Worm (Caenorhabditis elegans) whole organism, L3 larva: ENCODE measurements around the gene ints-7.

Source experiments
- ama-1 ChIP-seq: fragments of 150-350 bp; optimal IDR thresholded peaks from 2 replicates; lab custom pipeline; 2018
- ceh-16 ChIP-seq: sonication (generic microtip); optimal IDR thresholded peaks from 2 replicates; lab custom pipeline; 2017; ENCODE audit warnings: missing biosample characterization, missing genetic modification characterization
- egl-27 ChIP-seq: sonication (generic microtip); optimal IDR thresholded peaks from 4 replicates; lab custom pipeline; 2017; ENCODE audit warnings: missing biosample characterization, missing genetic modification reagents, missing genetic modification characterization
- fos-1 ChIP-seq: fragments of 150-350 bp; optimal IDR thresholded peaks from 2 replicates; lab custom pipeline; 2014; ENCODE audit warnings: missing biosample characterization, missing genetic modification characterization
- lin-15B ChIP-seq: fragments of 150-350 bp; optimal IDR thresholded peaks from 2 replicates; lab custom pipeline; 2014; ENCODE audit warnings: missing biosample characterization, missing genetic modification characterization
- mml-1 ChIP-seq: fragments of 150-350 bp; sonication (generic microtip); optimal IDR thresholded peaks from 3 replicates; lab custom pipeline; 2014; ENCODE audit warnings: missing biosample characterization, missing genetic modification characterization
- nhr-23 ChIP-seq: fragments of 150-350 bp; optimal IDR thresholded peaks from 2 replicates; lab custom pipeline; 2014; ENCODE audit warnings: missing biosample characterization, missing genetic modification reagents, missing genetic modification characterization
- nhr-25 ChIP-seq: sonication (generic microtip); optimal IDR thresholded peaks from 2 replicates; lab custom pipeline; 2017; ENCODE audit warnings: missing biosample characterization, missing genetic modification characterization
- pha-4 ChIP-seq: fragments of 150-350 bp; optimal IDR thresholded peaks from 2 replicates; lab custom pipeline; 2014; ENCODE audit warnings: missing biosample characterization, missing genetic modification reagents, missing genetic modification characterization
- pqm-1 ChIP-seq: fragments of 150-350 bp; optimal IDR thresholded peaks from 2 replicates; lab custom pipeline; 2017; ENCODE audit warnings: missing biosample characterization, missing genetic modification characterization, inconsistent platforms
- skn-1 ChIP-seq: fragments of 150-350 bp; optimal IDR thresholded peaks from 2 replicates; lab custom pipeline; 2014; ENCODE audit warnings: missing biosample characterization, missing genetic modification characterization
- snpc-4 ChIP-seq: fragments of 150-350 bp; optimal IDR thresholded peaks from 2 replicates; lab custom pipeline; 2014; ENCODE audit warnings: missing biosample characterization, missing genetic modification characterization
- zag-1 ChIP-seq: fragments of 150-350 bp; optimal IDR thresholded peaks from 2 replicates; lab custom pipeline; 2014; ENCODE audit warnings: missing biosample characterization, missing genetic modification characterization

- TF ChIP-seq mml-1 (tag; lab: Kevin White, UChicago) (no peak), snpc-4 (tag; lab: Kevin White, UChicago) (no peak), ceh-16 (tag; lab: Kevin White, UChicago) (no peak), pqm-1 (tag; lab: Kevin White, UChicago) (peak; percentile 67), ama-1 (no peak), skn-1 (no peak), pha-4 (tag; lab: Kevin White, UChicago) (peak; percentile 33), lin-15B (tag; lab: Kevin White, UChicago) (no peak), egl-27 (tag; lab: Kevin White, UChicago) (no peak), nhr-25 (no peak), fos-1 (tag; lab: Kevin White, UChicago) (no peak), zag-1 (tag; lab: Kevin White, UChicago) (no peak), nhr-23 (tag; lab: Kevin White, UChicago) (no peak)
Measured at ce11 chrII:11611462-11611861, 28.8 kb downstream of the ints-7 start.
